Fruit fly (Drosophila melanogaster) whole organism, embryonic: ENCODE results near the gene CG9903.

ENCODE experiments used
- BtbVII ChIP-seq: fragments of 200-800 bp; sonication (Bioruptor generic); optimal IDR thresholded peaks from 3 replicates; lab custom pipeline; 2017; ENCODE audit warnings: missing biosample characterization, mild to moderate bottlenecking, missing genetic modification characterization
- CG10321 ChIP-seq: fragments of 200-800 bp; sonication (Bioruptor generic); IDR thresholded peaks from 2 replicates; pipeline ENCODE4 v1.3.6; 2022; ENCODE audit warnings: missing biosample characterization, missing genetic modification characterization
- CG11560 ChIP-seq: fragments of 200-800 bp; sonication (Bioruptor generic); IDR thresholded peaks from 3 replicates; pipeline ENCODE4 v1.3.6; 2022; ENCODE audit warnings: missing biosample characterization, missing genetic modification characterization
- CG12769 ChIP-seq: fragments of 200-800 bp; sonication (Bioruptor generic); optimal IDR thresholded peaks from 2 replicates; lab custom pipeline; 2019; ENCODE audit warnings: missing biosample characterization, mild to moderate bottlenecking, missing genetic modification characterization, moderate library complexity
- CG14667 ChIP-seq: fragments of 200-800 bp; sonication (Bioruptor generic); IDR thresholded peaks from 2 replicates; pipeline ENCODE4 v1.3.6; 2022; ENCODE audit warnings: missing biosample characterization, missing genetic modification characterization
- CG15073 ChIP-seq: fragments of 200-800 bp; sonication (Bioruptor generic); optimal IDR thresholded peaks from 2 replicates; lab custom pipeline; 2016; ENCODE audit warnings: missing biosample characterization, missing genetic modification characterization
- CG15269 ChIP-seq: fragments of 200-800 bp; sonication (Bioruptor generic); optimal IDR thresholded peaks from 2 replicates; lab custom pipeline; 2018; ENCODE audit warnings: missing biosample characterization, mild to moderate bottlenecking, missing genetic modification characterization, moderate library complexity
- CG1792 ChIP-seq: fragments of 200-800 bp; sonication (Bioruptor generic); optimal IDR thresholded peaks from 2 replicates; lab custom pipeline; 2016; ENCODE audit warnings: missing biosample characterization, missing genetic modification characterization
- CG34224 ChIP-seq: fragments of 200-800 bp; sonication (Bioruptor generic); IDR thresholded peaks from 3 replicates; pipeline ENCODE4 v1.3.6; 2022; ENCODE audit warnings: missing biosample characterization, missing genetic modification characterization; ENCODE audit not compliant: partially characterized antibody
- CG34422 ChIP-seq: fragments of 200-800 bp; sonication (Bioruptor generic); IDR thresholded peaks from 3 replicates; pipeline ENCODE4 v1.3.6; 2022; ENCODE audit warnings: missing biosample characterization, missing genetic modification characterization
- CG6689 ChIP-seq: fragments of 200-800 bp; sonication (Bioruptor generic); IDR thresholded peaks from 2 replicates; pipeline ENCODE4 v1.3.6; 2022; ENCODE audit warnings: missing biosample characterization, missing genetic modification characterization
- CG6813 ChIP-seq: fragments of 200-800 bp; sonication (Bioruptor generic); optimal IDR thresholded peaks from 2 replicates; lab custom pipeline; 2017; ENCODE audit warnings: missing biosample characterization, missing genetic modification characterization, mild to moderate bottlenecking, moderate library complexity, missing genetic modification reagents
- CG7839 ChIP-seq: fragments of 200-800 bp; sonication (Bioruptor generic); optimal IDR thresholded peaks from 3 replicates; lab custom pipeline; 2018; ENCODE audit warnings: missing biosample characterization, mild to moderate bottlenecking, missing genetic modification characterization, moderate library complexity
- CG7987 ChIP-seq: fragments of 200-800 bp; sonication (Bioruptor generic); optimal IDR thresholded peaks from 2 replicates; lab custom pipeline; 2018; ENCODE audit warnings: missing biosample characterization, mild to moderate bottlenecking, missing genetic modification characterization, moderate library complexity
- CG9437 ChIP-seq: fragments of 200-800 bp; sonication (Bioruptor generic); optimal IDR thresholded peaks from 2 replicates; lab custom pipeline; 2018; ENCODE audit warnings: missing biosample characterization, mild to moderate bottlenecking, missing genetic modification characterization
- CG9727 ChIP-seq: fragments of 200-800 bp; sonication (Bioruptor generic); optimal IDR thresholded peaks from 3 replicates; lab custom pipeline; 2017; ENCODE audit warnings: missing biosample characterization, mild to moderate bottlenecking, missing genetic modification characterization
- CoRest ChIP-seq: fragments of 200-800 bp; sonication (Bioruptor generic); optimal IDR thresholded peaks from 3 replicates; lab custom pipeline; 2018; ENCODE audit warnings: missing biosample characterization, mild to moderate bottlenecking, missing genetic modification characterization, moderate library complexity
- D ChIP-seq, 2 experiments: fragments of 200-800 bp in 1 of 2; fragments of >200 bp in 1 of 2; sonication (Bioruptor generic) in 1 of 2; optimal IDR thresholded peaks; 2 replicates in 1 of 2; 3 replicates in 1 of 2; lab custom pipeline; 2017; ENCODE audit warnings: mild to moderate bottlenecking in 1 of 2, missing biosample characterization in 1 of 2, missing genetic modification characterization in 1 of 2, missing genetic modification reagents in 1 of 2
- Deaf1 ChIP-seq: fragments of 200-800 bp; optimal IDR thresholded peaks from 3 replicates; lab custom pipeline; 2019; ENCODE audit warnings: missing biosample characterization, mild to moderate bottlenecking, missing genetic modification characterization, moderate library complexity
- Fer3 ChIP-seq: fragments of 200-800 bp; sonication (Bioruptor generic); optimal IDR thresholded peaks from 2 replicates; lab custom pipeline; 2018; ENCODE audit warnings: missing biosample characterization, mild to moderate bottlenecking, missing genetic modification characterization, moderate library complexity
- HHEX ChIP-seq: fragments of 200-800 bp; sonication (Bioruptor generic); optimal IDR thresholded peaks from 3 replicates; lab custom pipeline; 2017; ENCODE audit warnings: missing biosample characterization, mild to moderate bottlenecking, missing genetic modification characterization, missing genetic modification reagents
- Lim3 ChIP-seq: fragments of 200-800 bp; sonication (Bioruptor generic); IDR thresholded peaks from 2 replicates; pipeline ENCODE4 v1.3.6; 2022; ENCODE audit warnings: missing biosample characterization, missing genetic modification characterization
- Ravus ChIP-seq: fragments of 200-800 bp; sonication (Bioruptor generic); IDR thresholded peaks from 2 replicates; pipeline ENCODE4 v1.3.6; 2022; ENCODE audit warnings: missing biosample characterization, missing genetic modification characterization
- Trl ChIP-seq, 3 experiments: fragments of >200 bp in 2 of 3; fragments of 200-800 bp in 1 of 3; sonication (Bioruptor generic) in 1 of 3; optimal IDR thresholded peaks; 2 replicates in 1 of 3; 3 replicates in 2 of 3; lab custom pipeline; 2016 to 2017; ENCODE audit warnings: missing biosample characterization in 1 of 3, missing genetic modification characterization in 1 of 3
- bab2 ChIP-seq: fragments of 200-800 bp; sonication (Bioruptor generic); optimal IDR thresholded peaks from 2 replicates; lab custom pipeline; 2016; ENCODE audit warnings: missing biosample characterization, missing genetic modification characterization
- bbx ChIP-seq: fragments of 200-800 bp; sonication (Bioruptor generic); IDR thresholded peaks from 2 replicates; pipeline ENCODE4 v1.3.6; 2022; ENCODE audit warnings: missing biosample characterization, missing genetic modification characterization; ENCODE audit not compliant: partially characterized antibody
- chif ChIP-seq, 2 experiments: fragments of 200-800 bp; sonication (Bioruptor generic); optimal IDR thresholded peaks; 3 replicates each; lab custom pipeline; 2016; ENCODE audit warnings: missing biosample characterization in 2 of 2, missing genetic modification characterization in 2 of 2
- dmrt99B ChIP-seq: fragments of 200-800 bp; sonication (Bioruptor generic); optimal IDR thresholded peaks from 2 replicates; lab custom pipeline; 2018; ENCODE audit warnings: missing biosample characterization, mild to moderate bottlenecking, missing genetic modification characterization, moderate library complexity
- esg ChIP-seq: fragments of 200-800 bp; sonication (Bioruptor generic); conservative IDR thresholded peaks from 2 replicates; pipeline ENCODE4 v1.3.6; 2022; ENCODE audit warnings: missing biosample characterization, missing genetic modification characterization
- fru ChIP-seq: fragments of >200 bp; optimal IDR thresholded peaks from 2 replicates; lab custom pipeline; 2017
- gcm2 ChIP-seq: fragments of 200-800 bp; sonication (Bioruptor generic); optimal IDR thresholded peaks from 2 replicates; lab custom pipeline; 2016; ENCODE audit warnings: missing biosample characterization, missing genetic modification characterization
- gem ChIP-seq: fragments of 200-800 bp; sonication (Bioruptor generic); optimal IDR thresholded peaks from 2 replicates; lab custom pipeline; 2019; ENCODE audit warnings: missing biosample characterization, mild to moderate bottlenecking, missing genetic modification characterization, moderate library complexity
- gsb-n ChIP-seq: fragments of 200-800 bp; sonication (Bioruptor generic); optimal IDR thresholded peaks from 3 replicates; lab custom pipeline; 2018; ENCODE audit warnings: missing biosample characterization, mild to moderate bottlenecking, missing genetic modification characterization
- lab ChIP-seq: fragments of 200-800 bp; sonication (Bioruptor generic); optimal IDR thresholded peaks from 3 replicates; lab custom pipeline; 2017; ENCODE audit warnings: missing biosample characterization, missing genetic modification characterization, mild to moderate bottlenecking, moderate library complexity, missing genetic modification reagents
- mld ChIP-seq: fragments of 200-800 bp; sonication (Bioruptor generic); IDR thresholded peaks from 3 replicates; pipeline ENCODE4 v1.3.6; 2022; ENCODE audit warnings: missing biosample characterization, missing genetic modification characterization; ENCODE audit not compliant: partially characterized antibody
- otp ChIP-seq: fragments of 200-800 bp; sonication (Bioruptor generic); IDR thresholded peaks from 3 replicates; pipeline ENCODE4, ENCODE4 v1.3.6; 2022; ENCODE audit warnings: missing biosample characterization, missing genetic modification characterization
- pho ChIP-seq: fragments of 200-800 bp; sonication (Bioruptor generic); optimal IDR thresholded peaks from 2 replicates; lab custom pipeline; 2016; ENCODE audit warnings: missing biosample characterization, missing genetic modification characterization
- phol ChIP-seq: fragments of 200-800 bp; sonication (Bioruptor generic); optimal IDR thresholded peaks from 3 replicates; lab custom pipeline; 2018; ENCODE audit warnings: missing biosample characterization, mild to moderate bottlenecking, missing genetic modification characterization, moderate library complexity
- prd ChIP-seq, 3 experiments: fragments of >200 bp in 2 of 3; fragments of 200-800 bp in 1 of 3; sonication (Bioruptor generic) in 1 of 3; optimal IDR thresholded peaks in 2 of 3; IDR thresholded peaks in 1 of 3; 2 replicates in 2 of 3; 3 replicates in 1 of 3; pipeline versions ENCODE4 v1.3.6 to Lab custom; 2017 to 2022; ENCODE audit warnings: missing biosample characterization in 1 of 3, missing genetic modification characterization in 1 of 3
- run ChIP-seq: fragments of 200-800 bp; sonication (Bioruptor generic); optimal IDR thresholded peaks from 3 replicates; lab custom pipeline; 2018; ENCODE audit warnings: missing biosample characterization, mild to moderate bottlenecking, missing genetic modification characterization
- sens ChIP-seq: fragments of 200-800 bp; sonication (Bioruptor generic); peaks from one replicate; lab custom pipeline; 2016; ENCODE audit warnings: missing biosample characterization, missing genetic modification characterization
- sob ChIP-seq: fragments of 200-800 bp; sonication (Bioruptor generic); IDR thresholded peaks from 2 replicates; pipeline ENCODE4 v1.3.6; 2022; ENCODE audit warnings: missing biosample characterization, missing genetic modification characterization
- ssp ChIP-seq: fragments of 200-800 bp; sonication (Bioruptor generic); IDR thresholded peaks from 2 replicates; pipeline ENCODE4 v1.3.6; 2022; ENCODE audit warnings: missing biosample characterization, missing genetic modification characterization
- stwl ChIP-seq: fragments of 200-800 bp; sonication (Bioruptor generic); optimal IDR thresholded peaks from 3 replicates; lab custom pipeline; 2018; ENCODE audit warnings: missing biosample characterization, mild to moderate bottlenecking, missing genetic modification characterization, moderate library complexity
- tll ChIP-seq, 2 experiments: fragments of 200-800 bp in 1 of 2; fragments of >200 bp in 1 of 2; sonication (Bioruptor generic) in 1 of 2; optimal IDR thresholded peaks; 2 replicates each; lab custom pipeline; 2017 to 2019; ENCODE audit warnings: missing biosample characterization in 2 of 2, missing genetic modification characterization in 2 of 2, mild to moderate bottlenecking in 1 of 2, moderate library complexity in 1 of 2
- ttk ChIP-seq: fragments of 200-800 bp; sonication (Bioruptor generic); IDR thresholded peaks from 2 replicates; pipeline ENCODE4 v2.1.2; 2022; ENCODE audit warnings: missing biosample characterization, missing genetic modification characterization
- tup ChIP-seq: fragments of 200-800 bp; sonication (Bioruptor generic); optimal IDR thresholded peaks from 2 replicates; lab custom pipeline; 2016; ENCODE audit warnings: missing biosample characterization, mild to moderate bottlenecking, missing genetic modification characterization, moderate library complexity
- wdn ChIP-seq: fragments of 200-800 bp; sonication (Bioruptor generic); IDR thresholded peaks from 2 replicates; pipeline ENCODE4 v1.3.6; 2022; ENCODE audit warnings: missing biosample characterization, missing genetic modification characterization
- zen2 ChIP-seq: fragments of 200-800 bp; sonication (Bioruptor generic); IDR thresholded peaks from 3 replicates; pipeline ENCODE4 v1.3.6; 2022; ENCODE audit warnings: missing biosample characterization, missing genetic modification characterization; ENCODE audit not compliant: partially characterized antibody

Gene CG9903

dm6 chrX:16579978-16580377 lies 39.3 kb upstream of the CG9903 start (continued):
- no peak for TF ChIP-seq gsb-n
- TF ChIP-seq BtbVII (GFP tag; lab: Kevin White, UChicago), result peak; percentile 28
- TF ChIP-seq sens (GFP tag; lab: Kevin White, UChicago), result peak; percentile 74
- no peak for TF ChIP-seq Trl (optimal IDR thresholded peaks at IDR 0.05; lab: Kevin White, UChicago)
- no peak for TF ChIP-seq Trl (GFP tag; optimal IDR thresholded peaks at IDR 0.05; lab: Kevin White, UChicago)
- no peak for TF ChIP-seq wdn (GFP tag; lab: Robert Waterston, UW)
- TF ChIP-seq phol (tag; lab: Kevin White, UChicago), result peak; percentile 59
- peak; percentile 57 for TF ChIP-seq CG9727 (GFP tag; lab: Kevin White, UChicago)
- no peak for TF ChIP-seq CG10321 (GFP tag; lab: Robert Waterston, UW)
- TF ChIP-seq CG7839 (tag; lab: Kevin White, UChicago), result peak; percentile 70
- TF ChIP-seq zen2 (GFP tag; lab: Robert Waterston, UW), result no peak
- no peak for TF ChIP-seq bbx
- TF ChIP-seq dmrt99B (tag; lab: Kevin White, UChicago), result peak; percentile 74
- TF ChIP-seq sob (GFP tag; lab: Robert Waterston, UW), result no peak
- TF ChIP-seq stwl (tag; lab: Kevin White, UChicago), result no peak
- TF ChIP-seq HHEX (GFP tag; lab: Kevin White, UChicago), result peak; percentile 37
- no peak for TF ChIP-seq CG34422 (GFP tag; lab: Robert Waterston, UW)
- TF ChIP-seq tll (GFP tag; optimal IDR thresholded peaks at IDR 0.05; lab: Kevin White, UChicago), result no peak
- peak; percentile 74 for TF ChIP-seq gem (tag; lab: Kevin White, UChicago)
- TF ChIP-seq CG34224 (GFP tag; lab: Robert Waterston, UW), result no peak
- peak; percentile 28 for TF ChIP-seq CG9437 (GFP tag; lab: Kevin White, UChicago)
- TF ChIP-seq CG15073 (GFP tag; lab: Kevin White, UChicago), result no peak
- TF ChIP-seq ttk (GFP tag; lab: Robert Waterston, UW), result 0 out of 2 replicates have a peak, but pooled peaks have one; percentile 14
- no peak for TF ChIP-seq D (optimal IDR thresholded peaks at IDR 0.05; lab: Kevin White, UChicago)
- TF ChIP-seq D (GFP tag; optimal IDR thresholded peaks at IDR 0.05; lab: Kevin White, UChicago), result peak; percentile 11
- TF ChIP-seq bab2 (GFP tag; lab: Kevin White, UChicago), result peak; percentile 8
- no peak for TF ChIP-seq chif (GFP tag; optimal IDR thresholded peaks at IDR 0.05; lab: Kevin White, UChicago)
- no peak for TF ChIP-seq fru (lab: Kevin White, UChicago)
- no peak for TF ChIP-seq prd (optimal IDR thresholded peaks at IDR 0.05; lab: Kevin White, UChicago)
- peak; percentile 36; the same call in 1 of the 3 replicates for TF ChIP-seq prd (GFP tag; IDR thresholded peaks at IDR 0.05; lab: Robert Waterston, UW)
- TF ChIP-seq mld (GFP tag; lab: Robert Waterston, UW), result no peak
- TF ChIP-seq tup (GFP tag; lab: Kevin White, UChicago), result no peak
- no peak for TF ChIP-seq CG1792 (GFP tag; lab: Kevin White, UChicago)
- peak; percentile 61 for TF ChIP-seq CoRest
- TF ChIP-seq run, result no peak
- TF ChIP-seq CG6813, result no peak
- no peak for TF ChIP-seq esg (GFP tag; lab: Robert Waterston, UW)
- TF ChIP-seq CG7987, result no peak
- TF ChIP-seq CG15269, result peak; percentile 57
- TF ChIP-seq gcm2 (GFP tag; lab: Kevin White, UChicago), result no peak
- no peak for TF ChIP-seq Lim3 (GFP tag; lab: Robert Waterston, UW)
- TF ChIP-seq lab (GFP tag; lab: Kevin White, UChicago), result peak; percentile 71
- no peak for TF ChIP-seq CG14667 (GFP tag; lab: Robert Waterston, UW)
- no peak for TF ChIP-seq Deaf1 (tag; lab: Kevin White, UChicago)
- TF ChIP-seq Ravus (GFP tag; lab: Robert Waterston, UW), result no peak
- TF ChIP-seq otp (GFP tag; lab: Robert Waterston, UW), result no peak
- TF ChIP-seq CG6689, result peak; percentile 34; the same call in 1 of the 2 replicates
- TF ChIP-seq CG12769 (tag; lab: Kevin White, UChicago), result no peak
- TF ChIP-seq pho, result peak; percentile 3
- TF ChIP-seq CG11560 (tag; lab: Robert Waterston, UW), result no peak
- peak; percentile 20 for TF ChIP-seq Fer3 (tag; lab: Kevin White, UChicago)
- 0 out of 2 replicates have a peak, but pooled peaks have one; percentile 8 for TF ChIP-seq ssp (GFP tag; lab: Robert Waterston, UW)
